Fruit fly (Drosophila melanogaster) whole organism, prepupa: ENCODE data around the gene Spn28F.

ENCODE experiments used
- Blimp-1 ChIP-seq: fragments of 200-800 bp; sonication (Bioruptor generic); optimal IDR thresholded peaks from 3 replicates; lab custom pipeline; 2017; ENCODE audit warnings: missing biosample characterization, missing genetic modification characterization, mild to moderate bottlenecking, moderate library complexity, missing genetic modification reagents
- CG10669 ChIP-seq: fragments of 200-800 bp; sonication (Bioruptor generic); optimal IDR thresholded peaks from 3 replicates; lab custom pipeline; 2018; ENCODE audit warnings: missing biosample characterization, mild to moderate bottlenecking, missing genetic modification characterization, moderate library complexity
- CG11294 ChIP-seq: fragments of 200-800 bp; sonication (Bioruptor generic); IDR thresholded peaks from 2 replicates; pipeline ENCODE4 v1.3.6; 2022; ENCODE audit warnings: missing biosample characterization, missing genetic modification characterization
- CG11762 ChIP-seq: fragments of 200-800 bp; sonication (Bioruptor generic); optimal IDR thresholded peaks from 3 replicates; lab custom pipeline; 2016; ENCODE audit warnings: missing biosample characterization, missing genetic modification characterization; ENCODE audit not compliant: insufficient read depth
- CG11902 ChIP-seq: fragments of 200-800 bp; sonication (Bioruptor generic); optimal IDR thresholded peaks from 3 replicates; lab custom pipeline; 2016; ENCODE audit warnings: missing biosample characterization, missing genetic modification characterization
- CG15336 ChIP-seq: fragments of 200-800 bp; sonication (Bioruptor generic); IDR thresholded peaks from 2 replicates; pipeline ENCODE4 v1.3.6; 2022; ENCODE audit warnings: missing biosample characterization, missing genetic modification characterization
- CG1621 ChIP-seq: fragments of 200-800 bp; sonication (Bioruptor generic); optimal IDR thresholded peaks from 3 replicates; lab custom pipeline; 2018; ENCODE audit warnings: missing biosample characterization, mild to moderate bottlenecking, missing genetic modification characterization
- CG32006 ChIP-seq: fragments of 200-800 bp; sonication (Bioruptor generic); optimal IDR thresholded peaks from 3 replicates; lab custom pipeline; 2017; ENCODE audit warnings: missing biosample characterization, mild to moderate bottlenecking, missing genetic modification characterization
- CG34406 ChIP-seq: fragments of 200-800 bp; sonication (Bioruptor generic); optimal IDR thresholded peaks from 3 replicates; lab custom pipeline; 2016; ENCODE audit warnings: missing biosample characterization, missing genetic modification characterization
- CG3919 ChIP-seq: fragments of 200-800 bp; sonication (Bioruptor generic); optimal IDR thresholded peaks from 3 replicates; lab custom pipeline; 2016; ENCODE audit warnings: missing biosample characterization, missing genetic modification characterization
- CG4318 ChIP-seq: fragments of 200-800 bp; sonication (Bioruptor generic); optimal IDR thresholded peaks from 3 replicates; lab custom pipeline; 2017; ENCODE audit warnings: missing biosample characterization, mild to moderate bottlenecking, missing genetic modification characterization
- CG6163 ChIP-seq: fragments of 200-800 bp; sonication (Bioruptor generic); IDR thresholded peaks from 3 replicates; pipeline ENCODE4 v1.3.6; 2022; ENCODE audit warnings: missing biosample characterization, missing genetic modification characterization
- CG6808 ChIP-seq: fragments of 200-800 bp; sonication (Bioruptor generic); optimal IDR thresholded peaks from 3 replicates; lab custom pipeline; 2017; ENCODE audit warnings: missing biosample characterization, missing genetic modification characterization, mild to moderate bottlenecking, moderate library complexity, missing genetic modification reagents
- CG6854 ChIP-seq: fragments of 200-800 bp; sonication (Bioruptor generic); optimal IDR thresholded peaks from 2 replicates; lab custom pipeline; 2017; ENCODE audit warnings: missing biosample characterization, mild to moderate bottlenecking, missing genetic modification characterization
- CG7368 ChIP-seq: fragments of 200-800 bp; sonication (Bioruptor generic); optimal IDR thresholded peaks from 3 replicates; lab custom pipeline; 2016; ENCODE audit warnings: missing biosample characterization, missing genetic modification characterization
- CG8119 ChIP-seq: fragments of 200-800 bp; sonication (Bioruptor generic); IDR thresholded peaks from 3 replicates; pipeline ENCODE4 v1.3.6; 2022; ENCODE audit warnings: missing biosample characterization, missing genetic modification characterization
- CG8319 ChIP-seq: fragments of 200-800 bp; sonication (Bioruptor generic); optimal IDR thresholded peaks from 3 replicates; lab custom pipeline; 2016; ENCODE audit warnings: missing biosample characterization, missing genetic modification characterization
- CG9139 ChIP-seq: fragments of 200-800 bp; sonication (Bioruptor generic); optimal IDR thresholded peaks from 3 replicates; lab custom pipeline; 2017; ENCODE audit warnings: missing biosample characterization, mild to moderate bottlenecking, missing genetic modification characterization
- Eip75B ChIP-seq: fragments of 200-800 bp; sonication (Bioruptor generic); optimal IDR thresholded peaks from 3 replicates; lab custom pipeline; 2016; ENCODE audit warnings: missing biosample characterization, missing genetic modification characterization
- Eip78C ChIP-seq: fragments of 200-800 bp; sonication (Bioruptor generic); peaks from one replicate; lab custom pipeline; 2016; ENCODE audit warnings: missing biosample characterization, missing genetic modification characterization
- Ets21C ChIP-seq: fragments of 200-800 bp; sonication (Bioruptor generic); optimal IDR thresholded peaks from 3 replicates; lab custom pipeline; 2016; ENCODE audit warnings: missing biosample characterization, missing genetic modification characterization
- Hr38 ChIP-seq: sonication (Bioruptor generic); optimal IDR thresholded peaks from 2 replicates; lab custom pipeline; 2016; ENCODE audit warnings: missing biosample characterization, missing genetic modification characterization
- Hr4 ChIP-seq: fragments of 200-800 bp; sonication (Bioruptor generic); optimal IDR thresholded peaks from 3 replicates; lab custom pipeline; 2016; ENCODE audit warnings: missing biosample characterization, missing genetic modification characterization
- Met ChIP-seq: fragments of 200-800 bp; sonication (Bioruptor generic); optimal IDR thresholded peaks from 3 replicates; lab custom pipeline; 2016; ENCODE audit warnings: missing biosample characterization, missing genetic modification characterization
- OdsH ChIP-seq: fragments of 200-800 bp; sonication (Bioruptor generic); optimal IDR thresholded peaks from 3 replicates; lab custom pipeline; 2016; ENCODE audit warnings: missing biosample characterization, missing genetic modification characterization
- Smox ChIP-seq: fragments of 200-800 bp; sonication (Bioruptor generic); optimal IDR thresholded peaks from 3 replicates; lab custom pipeline; 2016; ENCODE audit warnings: missing biosample characterization, missing genetic modification characterization
- Sox15 ChIP-seq: fragments of 200-800 bp; sonication (Bioruptor generic); optimal IDR thresholded peaks from 3 replicates; lab custom pipeline; 2016; ENCODE audit warnings: missing biosample characterization, missing genetic modification characterization
- achi ChIP-seq: fragments of 200-800 bp; sonication (Bioruptor generic); optimal IDR thresholded peaks from 3 replicates; lab custom pipeline; 2016; ENCODE audit warnings: missing biosample characterization, missing genetic modification characterization
- acj6 ChIP-seq: fragments of 200-800 bp; sonication (Bioruptor generic); optimal IDR thresholded peaks from 3 replicates; lab custom pipeline; 2016; ENCODE audit warnings: missing biosample characterization, missing genetic modification characterization
- dac ChIP-seq: fragments of 200-800 bp; sonication (Bioruptor generic); optimal IDR thresholded peaks from 2 replicates; lab custom pipeline; 2017; ENCODE audit warnings: missing biosample characterization, mild to moderate bottlenecking, missing genetic modification characterization
- dsx ChIP-seq: fragments of 200-800 bp; optimal IDR thresholded peaks from 3 replicates; lab custom pipeline; 2019; ENCODE audit warnings: missing biosample characterization, mild to moderate bottlenecking, missing genetic modification characterization, moderate library complexity; ENCODE audit not compliant: poor library complexity, severe bottlenecking
- eg ChIP-seq: fragments of 200-800 bp; sonication (Bioruptor generic); IDR thresholded peaks from 3 replicates; pipeline ENCODE4 v1.3.6; 2022; ENCODE audit warnings: missing biosample characterization, missing genetic modification characterization
- esn ChIP-seq: fragments of 200-800 bp; sonication (Bioruptor generic); optimal IDR thresholded peaks from 2 replicates; lab custom pipeline; 2016; ENCODE audit warnings: missing biosample characterization, mild to moderate bottlenecking, missing genetic modification characterization, moderate library complexity
- fd59A ChIP-seq: fragments of 200-800 bp; sonication (Bioruptor generic); optimal IDR thresholded peaks from 2 replicates; lab custom pipeline; 2017; ENCODE audit warnings: missing biosample characterization, mild to moderate bottlenecking, missing genetic modification characterization, missing genetic modification reagents
- fd85E ChIP-seq: fragments of 200-800 bp; sonication (Bioruptor generic); optimal IDR thresholded peaks from 3 replicates; lab custom pipeline; 2016; ENCODE audit warnings: missing biosample characterization, missing genetic modification characterization
- lz ChIP-seq: fragments of 200-800 bp; sonication (Bioruptor generic); optimal IDR thresholded peaks from 3 replicates; lab custom pipeline; 2016; ENCODE audit warnings: missing biosample characterization, missing genetic modification characterization
- net ChIP-seq: fragments of 200-800 bp; sonication (Bioruptor generic); optimal IDR thresholded peaks from 3 replicates; lab custom pipeline; 2016; ENCODE audit warnings: missing biosample characterization, missing genetic modification characterization
- pdm3 ChIP-seq: fragments of 200-800 bp; sonication (Bioruptor generic); optimal IDR thresholded peaks from 3 replicates; lab custom pipeline; 2016; ENCODE audit warnings: missing biosample characterization, missing genetic modification characterization
- salr ChIP-seq, 2 experiments: fragments of 200-800 bp; sonication (Bioruptor generic); optimal IDR thresholded peaks; 3 replicates each; lab custom pipeline; 2016 to 2018; ENCODE audit warnings: missing biosample characterization in 2 of 2, missing genetic modification characterization in 2 of 2, mild to moderate bottlenecking in 1 of 2
- spab ChIP-seq: fragments of 200-800 bp; sonication (Bioruptor generic); optimal IDR thresholded peaks from 2 replicates; lab custom pipeline; 2017; ENCODE audit warnings: missing biosample characterization, mild to moderate bottlenecking, missing genetic modification characterization, missing genetic modification reagents
- svp ChIP-seq: fragments of 200-800 bp; sonication (Bioruptor generic); peaks from one replicate; lab custom pipeline; 2016; ENCODE audit warnings: missing biosample characterization, missing genetic modification characterization
- topi ChIP-seq: fragments of 200-800 bp; sonication (Bioruptor generic); optimal IDR thresholded peaks from 3 replicates; lab custom pipeline; 2016; ENCODE audit warnings: missing biosample characterization, missing genetic modification characterization

Spn28F gene

dm6 chr2L:8270916-8271315 lies 29.3 kb upstream of the Spn28F start (continued):
- peak; percentile 35 for TF ChIP-seq Met (GFP tag; lab: Kevin White, UChicago)
- TF ChIP-seq esn (GFP tag; lab: Kevin White, UChicago): peak; percentile 37
- peak; percentile 27 for TF ChIP-seq CG34406 (GFP tag; lab: Kevin White, UChicago)
- no peak for TF ChIP-seq Sox15 (GFP tag; lab: Kevin White, UChicago)
- TF ChIP-seq CG11294: peak; percentile 57
- TF ChIP-seq CG7368 (GFP tag; lab: Kevin White, UChicago): peak; percentile 41
- peak; percentile 63 for TF ChIP-seq net (GFP tag; lab: Kevin White, UChicago)
- TF ChIP-seq pdm3 (GFP tag; lab: Kevin White, UChicago): peak; percentile 60
- TF ChIP-seq fd59A: peak; percentile 57
- peak; percentile 8 for TF ChIP-seq lz (GFP tag; lab: Kevin White, UChicago)
- TF ChIP-seq Blimp-1 (GFP tag; lab: Kevin White, UChicago): no peak
- peak; percentile 63 for TF ChIP-seq CG1621 (tag; lab: Kevin White, UChicago)
- TF ChIP-seq CG6854: no peak
- peak; percentile 43 for TF ChIP-seq svp (GFP tag; lab: Kevin White, UChicago)
- TF ChIP-seq Eip75B (GFP tag; lab: Kevin White, UChicago): peak; percentile 55
- peak; percentile 82 for TF ChIP-seq CG6163 (GFP tag; lab: Robert Waterston, UW)
- peak; percentile 50 for TF ChIP-seq acj6 (GFP tag; lab: Kevin White, UChicago)
- TF ChIP-seq CG11762 (GFP tag; lab: Kevin White, UChicago): no peak
- peak; percentile 72 for TF ChIP-seq achi (GFP tag; lab: Kevin White, UChicago)
- peak; percentile 67 for TF ChIP-seq Hr4
- TF ChIP-seq dsx: peak; percentile 33

dm6 chr2L:8268679-8269078 lies 27.1 kb upstream of the Spn28F start:
- TF ChIP-seq OdsH (GFP tag; lab: Kevin White, UChicago) (no peak), fd85E (GFP tag; lab: Kevin White, UChicago) (no peak), CG6808 (GFP tag; lab: Kevin White, UChicago) (no peak), lz (GFP tag; lab: Kevin White, UChicago) (no peak), Ets21C (no peak), salr (GFP tag; optimal IDR thresholded peaks at IDR 0.05; lab: Kevin White, UChicago) (no peak), CG11902 (GFP tag; lab: Kevin White, UChicago) (no peak), CG10669 (GFP tag; lab: Kevin White, UChicago) (no peak), dac (no peak)
- TF ChIP-seq, all 60 proteins: peak for 0

dm6 chr2L:8266670-8267435 lies 25.3 kb upstream of the Spn28F start:
- no peak for TF ChIP-seq CG6854
- TF ChIP-seq CG6163 (GFP tag; lab: Robert Waterston, UW): peak; percentile 39; the same call in 2 of the 3 replicates
- peak; percentile 14 for TF ChIP-seq dsx

dm6 chr2L:8266145-8266544 lies 24.5 kb upstream of the Spn28F start:
- peak; percentile 53 for TF ChIP-seq CG7368 (GFP tag; lab: Kevin White, UChicago)
- peak; percentile 40 for TF ChIP-seq CG11902 (GFP tag; lab: Kevin White, UChicago)
- no peak for TF ChIP-seq CG1621 (tag; lab: Kevin White, UChicago)
- peak; percentile 70 for TF ChIP-seq svp (GFP tag; lab: Kevin White, UChicago)
- TF ChIP-seq dac: peak; percentile 0
- peak; percentile 92 for TF ChIP-seq CG8119 (GFP tag; lab: Robert Waterston, UW)
- peak; percentile 93 for TF ChIP-seq Eip78C (GFP tag; lab: Kevin White, UChicago)
- TF ChIP-seq acj6 (GFP tag; lab: Kevin White, UChicago): peak; percentile 49
- TF ChIP-seq CG6163 (GFP tag; lab: Robert Waterston, UW): peak; percentile 72; the same call in 2 of the 3 replicates
- TF ChIP-seq CG11762 (GFP tag; lab: Kevin White, UChicago): peak; percentile 76
- peak; percentile 79 for TF ChIP-seq CG3919 (GFP tag; lab: Kevin White, UChicago)
- TF ChIP-seq topi: peak; percentile 49
- peak; percentile 82 for TF ChIP-seq dsx
- TF ChIP-seq CG32006: peak; percentile 83
- peak; percentile 84 for TF ChIP-seq eg (GFP tag; lab: Robert Waterston, UW)
- peak; percentile 74 for TF ChIP-seq spab (GFP tag; lab: Kevin White, UChicago)
- peak; percentile 53 for TF ChIP-seq CG8319 (GFP tag; lab: Kevin White, UChicago)
- TF ChIP-seq fd59A: peak; percentile 68
- peak; percentile 37 for TF ChIP-seq lz (GFP tag; lab: Kevin White, UChicago)
- TF ChIP-seq Hr4: peak; percentile 54
- TF ChIP-seq CG4318 (GFP tag; lab: Kevin White, UChicago): peak; percentile 61
- peak; percentile 81 for TF ChIP-seq CG9139
- no peak for TF ChIP-seq Hr38
- peak; percentile 90 for TF ChIP-seq CG15336 (GFP tag; lab: Robert Waterston, UW)
- peak; percentile 60 for TF ChIP-seq esn (GFP tag; lab: Kevin White, UChicago)
- peak; percentile 36 for TF ChIP-seq Smox (GFP tag; lab: Kevin White, UChicago)
- no peak for TF ChIP-seq fd85E (GFP tag; lab: Kevin White, UChicago)
